Worm (Caenorhabditis elegans) whole organism, midembryonic: Measurements from ENCODE around the gene F07E5.5.

Source experiments
- flt-1 ChIP-seq: fragments of 200-800 bp; sonication (Bioruptor generic); IDR thresholded peaks from 2 replicates; pipeline ENCODE4 v1.3.6; 2022; ENCODE audit warnings: missing genetic modification characterization, missing compliant biosample characterization
- ztf-23 ChIP-seq: fragments of 200-800 bp; sonication (Bioruptor generic); IDR thresholded peaks from 2 replicates; pipeline ENCODE4 v1.3.6; 2022; ENCODE audit warnings: missing genetic modification reagents, missing genetic modification characterization, missing compliant biosample characterization

DNA sequence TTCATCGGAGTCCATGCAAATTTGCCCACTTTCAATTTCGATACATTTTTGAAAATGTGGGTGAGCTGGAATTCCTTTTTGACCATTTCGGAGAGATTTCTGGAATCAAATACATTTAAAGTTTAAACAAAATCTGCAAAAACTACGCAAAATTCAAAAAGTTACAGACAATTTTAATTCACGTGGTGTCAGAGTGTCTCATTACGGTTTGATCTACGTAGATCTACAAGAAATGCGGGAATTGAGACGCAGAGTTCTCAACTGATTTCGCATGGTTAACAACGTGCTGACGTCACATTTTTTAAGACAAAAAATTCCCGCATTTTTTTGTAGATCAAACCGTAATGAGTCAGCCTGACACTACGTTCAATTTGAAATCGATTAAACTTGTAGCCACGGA lies 32.3 kb downstream of the F07E5.5 start, which contains the start of gene bath-21:
- TF ChIP-seq ztf-23 (GFP tag; lab: Robert Waterston, UW) (no peak), flt-1 (no peak)
